Fruit fly (Drosophila melanogaster) whole organism: ENCODE measurements around the gene CG15144.
A peak's percentile ranks its signal among the peaks of the same experiment; 100 is the strongest.

Experiments
- Dll ChIP-seq: fragments of >200 bp; optimal IDR thresholded peaks from 2 replicates; lab custom pipeline; 2017
- EcR ChIP-seq, 2 experiments: fragments of >200 bp; optimal IDR thresholded peaks; 2 replicates each; lab custom pipeline; 2017; ENCODE audit warnings: missing biosample characterization in 2 of 2, missing genetic modification characterization in 2 of 2, missing genetic modification reagents in 2 of 2
- pan ChIP-seq: fragments of >200 bp; optimal IDR thresholded peaks from 2 replicates; lab custom pipeline; 2017
- psq ChIP-seq: fragments of >200 bp; optimal IDR thresholded peaks from 2 replicates; lab custom pipeline; 2017

dm6 chr2L:17497108-17497507 is 31.8 kb downstream of the CG15144 start, which contains the start of gene qua:
- TF ChIP-seq psq (no peak), pan (lab: Kevin White, UChicago) (peak; percentile 47), EcR (GFP tag; optimal IDR thresholded peaks at IDR 0.05; lab: Kevin White, UChicago) (no peak), Dll (lab: Kevin White, UChicago) (no peak)
